Worm (Caenorhabditis elegans): ENCODE data around the gene gkow-1.

DNA sequence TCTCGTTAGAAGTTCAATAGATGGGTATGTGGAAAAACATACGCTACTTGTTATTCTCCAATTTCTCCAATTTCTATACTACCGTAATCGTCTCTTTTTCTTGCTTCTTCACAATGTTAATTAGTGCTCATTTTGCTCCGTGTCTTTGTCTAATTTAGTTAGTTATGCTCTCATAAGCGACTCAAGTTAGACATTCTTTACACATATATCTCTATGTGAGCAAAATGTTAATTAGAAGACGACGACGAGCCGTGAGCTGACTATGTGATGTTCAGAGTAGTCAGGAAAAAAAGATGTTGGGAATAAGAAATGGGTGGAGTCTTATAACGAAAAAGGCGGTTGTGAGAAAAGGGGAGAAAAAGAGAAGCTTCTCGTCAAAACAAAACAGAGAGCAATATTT is 10.4 kb upstream of the gkow-1 start:
- TF ChIP-seq dox-1 (GFP tag; IDR thresholded peaks at IDR 0.05): no peak
- no peak for TF ChIP-seq hrde-1 (tag; optimal IDR thresholded peaks at IDR 0.05; ENCODE audit: borderline replicate concordance)
- TF ChIP-seq mcd-1 (GFP tag; IDR thresholded peaks at IDR 0.05): no peak
- TF ChIP-seq lin-35 (GFP tag; optimal IDR thresholded peaks at IDR 0.05): no peak
- TF ChIP-seq die-1 (tag; optimal IDR thresholded peaks at IDR 0.05): no peak
- no peak for TF ChIP-seq F22D6.2 (tag; optimal IDR thresholded peaks at IDR 0.05)
- TF ChIP-seq dpl-1 (GFP tag; optimal IDR thresholded peaks at IDR 0.05): no peak
- TF ChIP-seq ekl-4 (GFP tag; IDR thresholded peaks at IDR 0.05): no peak
- no peak for TF ChIP-seq bed-1 (GFP tag; IDR thresholded peaks at IDR 0.05)
- no peak for TF ChIP-seq unc-62 (GFP tag; optimal IDR thresholded peaks at IDR 0.05)
- no peak for TF ChIP-seq madf-6 (GFP tag; IDR thresholded peaks at IDR 0.05)
